Fruit fly (Drosophila melanogaster): ENCODE data around the gene CG10713.

DNA sequence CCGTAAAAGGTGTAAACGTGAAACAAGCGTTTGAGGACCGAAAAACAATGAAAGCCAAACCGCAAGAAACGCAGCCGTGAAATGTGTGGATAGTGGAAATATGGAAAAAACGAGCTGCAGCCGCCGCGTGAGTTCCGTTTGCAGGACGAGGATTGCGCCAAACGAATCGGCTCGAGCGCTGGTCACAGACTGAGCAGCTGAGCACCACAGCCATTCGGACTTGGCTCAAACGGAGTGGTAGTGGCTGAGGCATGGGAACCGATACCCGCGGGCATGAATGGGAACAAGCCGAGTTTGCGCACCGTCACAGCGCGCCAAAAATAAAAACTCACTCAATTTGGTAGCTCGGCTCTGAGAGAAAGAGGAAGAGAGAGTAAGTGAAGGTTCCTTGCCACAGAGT lies 39.6 kb upstream of the CG10713 start, which contains the start of gene CG10089:
- TF ChIP-seq CG7045 (GFP tag; optimal IDR thresholded peaks at IDR 0.05) (no peak), Hr96 (GFP tag; optimal IDR thresholded peaks at IDR 0.05) (no peak), CG33017 (tag; optimal IDR thresholded peaks at IDR 0.05) (no peak), Crg-1 (GFP tag; optimal IDR thresholded peaks at IDR 0.05) (no peak), tj (GFP tag; optimal IDR thresholded peaks at IDR 0.05) (no peak), Clk (GFP tag; optimal IDR thresholded peaks at IDR 0.05) (no peak), toe (GFP tag; optimal IDR thresholded peaks at IDR 0.05) (no peak)
